Worm (Caenorhabditis elegans): Measurements from ENCODE around the gene C17B7.5.

Gene C17B7.5

DNA sequence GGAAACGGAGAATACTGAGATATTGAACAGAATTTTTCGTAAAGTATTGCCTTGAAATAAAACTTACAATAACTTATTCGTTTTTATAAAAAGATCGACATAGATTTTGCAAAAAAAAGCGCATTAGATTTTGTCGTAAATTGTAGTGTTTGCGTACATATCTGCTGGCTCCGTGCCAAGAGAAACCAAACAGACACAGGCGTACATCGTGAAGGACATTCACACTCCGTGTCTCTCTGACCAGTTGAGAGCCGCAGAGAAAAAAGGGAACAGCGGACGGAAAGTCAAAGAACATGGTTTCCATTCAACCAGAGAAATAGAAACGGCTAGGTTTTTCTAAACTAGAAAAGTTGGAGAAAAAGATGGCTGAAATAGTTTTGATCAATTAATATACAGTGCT is 18.1 kb upstream of the C17B7.5 start, which contains the start of gene arrd-19 (continued):
- TF ChIP-seq madf-3 (GFP tag; IDR thresholded peaks at IDR 0.05) = no peak; the same call in 1 of the 2 replicates
- TF ChIP-seq nfya-2 (GFP tag; IDR thresholded peaks at IDR 0.05) = no peak
- TF ChIP-seq B0336.3 (GFP tag; IDR thresholded peaks at IDR 0.05) = no peak
- peak; percentile 57; the same call in 1 of the 2 replicates for TF ChIP-seq let-526 (GFP tag; IDR thresholded peaks at IDR 0.05)
- TF ChIP-seq B0261.1 (tag; optimal IDR thresholded peaks at IDR 0.05) = no peak
- no peak for TF ChIP-seq snpc-3.4 (tag; optimal IDR thresholded peaks at IDR 0.05)
- TF ChIP-seq ets-4 (GFP tag; optimal IDR thresholded peaks at IDR 0.05) = no peak
- no peak for TF ChIP-seq rec-8 (tag; optimal IDR thresholded peaks at IDR 0.05)
- TF ChIP-seq unc-130 (GFP tag; optimal IDR thresholded peaks at IDR 0.05) = no peak
- TF ChIP-seq ztf-26 (tag; optimal IDR thresholded peaks at IDR 0.05) = peak; percentile 21
- TF ChIP-seq ztf-18 (tag; optimal IDR thresholded peaks at IDR 0.05) = no peak
- TF ChIP-seq F52B5.7 (tag; optimal IDR thresholded peaks at IDR 0.05) = no peak
- TF ChIP-seq ekl-4 (GFP tag; IDR thresholded peaks at IDR 0.05) = peak; percentile 43; the same call in 1 of the 2 replicates
- TF ChIP-seq F22D6.2 (tag; optimal IDR thresholded peaks at IDR 0.05) = peak; percentile 69
- TF ChIP-seq ceh-100 (GFP tag; IDR thresholded peaks at IDR 0.05) = peak; percentile 48; the same call in 1 of the 2 replicates
- peak; percentile 51 for TF ChIP-seq ZK185.1 (tag; optimal IDR thresholded peaks at IDR 0.05; ENCODE audit: poor library complexity, severe bottlenecking)
- TF ChIP-seq ceh-27 (GFP tag; optimal IDR thresholded peaks at IDR 0.05) = peak; percentile 63
- no peak for TF ChIP-seq nfya-1 (tag; optimal IDR thresholded peaks at IDR 0.05; ENCODE audit: borderline replicate concordance, insufficient read depth)
- TF ChIP-seq aptf-3 (GFP tag; IDR thresholded peaks at IDR 0.05) = no peak
- peak; percentile 66; the same call in 1 of the 2 replicates for TF ChIP-seq pbrm-1 (GFP tag; IDR thresholded peaks at IDR 0.05)
- no peak for TF ChIP-seq lsl-1 (GFP tag; optimal IDR thresholded peaks at IDR 0.05)
- peak; percentile 47; the same call in 1 of the 2 replicates for TF ChIP-seq Y53G8AR.9 (GFP tag; conservative IDR thresholded peaks at IDR 0.05)
- TF ChIP-seq Y56A3A.18 (GFP tag; IDR thresholded peaks at IDR 0.05) = peak; percentile 51; the same call in 1 of the 2 replicates
- peak; percentile 49; the same call in 1 of the 2 replicates for TF ChIP-seq zfh-2 (GFP tag; conservative IDR thresholded peaks at IDR 0.05)
- TF ChIP-seq nhr-80 (tag; optimal IDR thresholded peaks at IDR 0.05) = peak; percentile 73
- TF ChIP-seq bed-2 (GFP tag; IDR thresholded peaks at IDR 0.05) = no peak
- TF ChIP-seq tbp1 (GFP tag; optimal IDR thresholded peaks at IDR 0.05) = peak; percentile 36
- TF ChIP-seq lag-1 (GFP tag; IDR thresholded peaks at IDR 0.05) = 0 out of 2 replicates have a peak, but pooled peaks have one; percentile 64
- no peak for TF ChIP-seq nhr-90 (tag; optimal IDR thresholded peaks at IDR 0.05)
- TF ChIP-seq attf-5 (GFP tag; optimal IDR thresholded peaks at IDR 0.05) = peak; percentile 65
- TF ChIP-seq nfyb-1 (GFP tag; IDR thresholded peaks at IDR 0.05) = peak; percentile 73; the same call in 1 of the 2 replicates
- TF ChIP-seq K12H6.12 (tag; optimal IDR thresholded peaks at IDR 0.05) = peak; percentile 52
- TF ChIP-seq dpl-1 (GFP tag; optimal IDR thresholded peaks at IDR 0.05) = no peak
- TF ChIP-seq ceh-40 (GFP tag; IDR thresholded peaks at IDR 0.05) = no peak
- no peak for TF ChIP-seq lin-40 (tag; optimal IDR thresholded peaks at IDR 0.05)
- TF ChIP-seq hmg-20 (GFP tag; IDR thresholded peaks at IDR 0.05) = peak; percentile 52; the same call in 1 of the 2 replicates
- TF ChIP-seq dox-1 (GFP tag; IDR thresholded peaks at IDR 0.05) = peak; percentile 97
- TF ChIP-seq C06A6.2 (GFP tag; conservative IDR thresholded peaks at IDR 0.05) = no peak
- no peak for TF ChIP-seq F49E8.2 (tag; optimal IDR thresholded peaks at IDR 0.05; ENCODE audit: insufficient read depth)
- peak; percentile 42 for TF ChIP-seq attf-3 (GFP tag; conservative IDR thresholded peaks at IDR 0.05)
- no peak for TF ChIP-seq F55B11.4 (tag; optimal IDR thresholded peaks at IDR 0.05; ENCODE audit: borderline replicate concordance, insufficient read depth)
- TF ChIP-seq lin-54 (GFP tag; optimal IDR thresholded peaks at IDR 0.05) = peak; percentile 32
- TF ChIP-seq egrh-3 (GFP tag; IDR thresholded peaks at IDR 0.05) = no peak
- peak; percentile 8 for TF ChIP-seq chd-7 (tag; optimal IDR thresholded peaks at IDR 0.05)
- TF ChIP-seq tlf-1 (GFP tag; optimal IDR thresholded peaks at IDR 0.05) = no peak
- TF ChIP-seq lsy-27 (tag; optimal IDR thresholded peaks at IDR 0.05; ENCODE audit: borderline replicate concordance, insufficient read depth) = no peak
- no peak for TF ChIP-seq ama-1 (optimal IDR thresholded peaks at IDR 0.05)
- no peak for TF ChIP-seq ama-1 (GFP tag; optimal IDR thresholded peaks at IDR 0.05)

All from whole organism, young adult.